Worm (Caenorhabditis elegans) whole organism, young adult: ENCODE measurements around the gene F35A5.2.
A peak's percentile ranks its signal among the peaks of the same experiment; 100 is the strongest.

ENCODE experiments used
- C06A6.2 ChIP-seq: fragments of 200-800 bp; sonication (Bioruptor generic); conservative IDR thresholded peaks from 2 replicates; pipeline ENCODE4 v1.3.6; 2022; ENCODE audit warnings: missing genetic modification characterization, missing compliant biosample characterization
- F22D6.2 ChIP-seq: sonication (generic microtip); optimal IDR thresholded peaks from 2 replicates; lab custom pipeline; 2016; ENCODE audit warnings: mild to moderate bottlenecking, missing genetic modification characterization, missing compliant biosample characterization
- F52B5.7 ChIP-seq: sonication (generic microtip); optimal IDR thresholded peaks from 2 replicates; lab custom pipeline; 2016; ENCODE audit warnings: mild to moderate bottlenecking, missing genetic modification characterization, missing compliant biosample characterization
- K12H6.12 ChIP-seq: fragments of 200-800 bp; sonication (Bioruptor generic); optimal IDR thresholded peaks from 2 replicates; lab custom pipeline; 2018; ENCODE audit warnings: mild to moderate bottlenecking, missing genetic modification characterization, missing compliant biosample characterization
- aptf-3 ChIP-seq: fragments of 200-800 bp; sonication (Bioruptor generic); IDR thresholded peaks from 2 replicates; pipeline ENCODE4 v1.3.6; 2022; ENCODE audit warnings: missing genetic modification characterization, missing compliant biosample characterization
- cebp-1 ChIP-seq, 2 experiments: fragments of 200-800 bp in 1 of 2; sonication (Bioruptor generic) in 1 of 2; sonication (generic microtip) in 1 of 2; IDR thresholded peaks in 1 of 2; optimal IDR thresholded peaks in 1 of 2; 2 replicates each; pipeline versions ENCODE4 v1.3.6 to Lab custom; 2017 to 2022; ENCODE audit warnings: missing compliant biosample characterization in 2 of 2, missing genetic modification characterization in 2 of 2, mild to moderate bottlenecking in 1 of 2, missing genetic modification reagents in 1 of 2, moderate library complexity in 1 of 2
- ceh-100 ChIP-seq: fragments of 200-800 bp; sonication (Bioruptor generic); IDR thresholded peaks from 2 replicates; pipeline ENCODE4 v1.3.6; 2022; ENCODE audit warnings: missing genetic modification reagents, missing genetic modification characterization, missing compliant biosample characterization
- ceh-27 ChIP-seq: fragments of 200-800 bp; sonication (Bioruptor generic); optimal IDR thresholded peaks from 2 replicates; lab custom pipeline; 2018; ENCODE audit warnings: mild to moderate bottlenecking, missing genetic modification characterization, moderate library complexity, missing compliant biosample characterization
- ceh-40 ChIP-seq: fragments of 200-800 bp; sonication (Bioruptor generic); IDR thresholded peaks from 2 replicates; pipeline ENCODE4 v1.3.6; 2022; ENCODE audit warnings: missing genetic modification characterization, missing compliant biosample characterization
- ceh-79 ChIP-seq: sonication (generic microtip); optimal IDR thresholded peaks from 2 replicates; lab custom pipeline; 2017; ENCODE audit warnings: mild to moderate bottlenecking, missing genetic modification characterization, missing compliant biosample characterization
- ceh-91 ChIP-seq: fragments of 200-800 bp; sonication (Bioruptor generic); IDR thresholded peaks from 2 replicates; pipeline ENCODE4 v1.3.6; 2022; ENCODE audit warnings: missing genetic modification reagents, missing genetic modification characterization, missing compliant biosample characterization
- egl-44 ChIP-seq: fragments of 200-800 bp; sonication (Bioruptor generic); IDR thresholded peaks from 2 replicates; pipeline ENCODE4 v1.3.6; 2022; ENCODE audit warnings: missing genetic modification reagents, missing genetic modification characterization, missing compliant biosample characterization
- egrh-3 ChIP-seq: fragments of 200-800 bp; sonication (Bioruptor generic); IDR thresholded peaks from 2 replicates; pipeline ENCODE4 v1.3.6; 2022; ENCODE audit warnings: missing genetic modification reagents, missing genetic modification characterization, missing compliant biosample characterization
- hlh-12 ChIP-seq: sonication (generic microtip); optimal IDR thresholded peaks from 2 replicates; lab custom pipeline; 2016; ENCODE audit warnings: missing genetic modification characterization, missing compliant biosample characterization
- lin-40 ChIP-seq: sonication (generic microtip); optimal IDR thresholded peaks from 2 replicates; lab custom pipeline; 2016; ENCODE audit warnings: missing genetic modification characterization, mild to moderate bottlenecking, missing compliant biosample characterization, missing genotype, missing genetic modification reagents
- lir-1 ChIP-seq: fragments of 200-800 bp; sonication (Bioruptor generic); conservative IDR thresholded peaks from 2 replicates; pipeline ENCODE4 v1.3.6; 2022; ENCODE audit warnings: missing genetic modification reagents, missing genetic modification characterization, missing compliant biosample characterization
- lsl-1 ChIP-seq: fragments of 200-800 bp; sonication (Bioruptor generic); optimal IDR thresholded peaks from 2 replicates; lab custom pipeline; 2018; ENCODE audit warnings: mild to moderate bottlenecking, missing genetic modification characterization, moderate library complexity, missing compliant biosample characterization
- madf-10 ChIP-seq: sonication (generic microtip); optimal IDR thresholded peaks from 2 replicates; lab custom pipeline; 2016; ENCODE audit warnings: mild to moderate bottlenecking, missing genetic modification characterization, missing compliant biosample characterization
- madf-6 ChIP-seq: fragments of 200-800 bp; sonication (Bioruptor generic); IDR thresholded peaks from 2 replicates; pipeline ENCODE4 v1.3.6; 2022; ENCODE audit warnings: missing genetic modification reagents, missing genetic modification characterization, missing compliant biosample characterization
- mxl-1 ChIP-seq: sonication (generic microtip); optimal IDR thresholded peaks from 2 replicates; lab custom pipeline; 2016; ENCODE audit warnings: missing genetic modification characterization, missing compliant biosample characterization
- nhr-80 ChIP-seq: sonication (generic microtip); optimal IDR thresholded peaks from 2 replicates; lab custom pipeline; 2016; ENCODE audit warnings: missing genetic modification characterization, missing compliant biosample characterization
- pbrm-1 ChIP-seq: fragments of 200-800 bp; sonication (Bioruptor generic); IDR thresholded peaks from 2 replicates; pipeline ENCODE4 v1.3.6; 2022; ENCODE audit warnings: missing genetic modification reagents, missing genetic modification characterization, missing compliant biosample characterization
- snpc-3.4 ChIP-seq: sonication (generic microtip); optimal IDR thresholded peaks from 2 replicates; lab custom pipeline; 2017; ENCODE audit warnings: missing genetic modification characterization, mild to moderate bottlenecking, missing compliant biosample characterization, antibody characterized with exemption, moderate library complexity, missing genotype, missing genetic modification reagents
- somi-1 ChIP-seq: fragments of 200-800 bp; sonication (Bioruptor generic); optimal IDR thresholded peaks from 2 replicates; lab custom pipeline; 2018; ENCODE audit warnings: mild to moderate bottlenecking, missing genetic modification characterization, missing compliant biosample characterization
- unc-130 ChIP-seq: sonication (generic microtip); optimal IDR thresholded peaks from 2 replicates; lab custom pipeline; 2016; ENCODE audit warnings: missing genetic modification reagents, missing genetic modification characterization, missing compliant biosample characterization
- zfh-2 ChIP-seq: fragments of 200-800 bp; sonication (Bioruptor generic); conservative IDR thresholded peaks from 2 replicates; pipeline ENCODE4 v1.3.6; 2022; ENCODE audit warnings: missing genetic modification reagents, missing genetic modification characterization, missing compliant biosample characterization
- ztf-6 ChIP-seq: fragments of 200-800 bp; sonication (Bioruptor generic); IDR thresholded peaks from 2 replicates; pipeline ENCODE4 v1.3.6; 2022; ENCODE audit warnings: missing genetic modification reagents, missing genetic modification characterization, missing compliant biosample characterization

F35A5.2 gene

DNA sequence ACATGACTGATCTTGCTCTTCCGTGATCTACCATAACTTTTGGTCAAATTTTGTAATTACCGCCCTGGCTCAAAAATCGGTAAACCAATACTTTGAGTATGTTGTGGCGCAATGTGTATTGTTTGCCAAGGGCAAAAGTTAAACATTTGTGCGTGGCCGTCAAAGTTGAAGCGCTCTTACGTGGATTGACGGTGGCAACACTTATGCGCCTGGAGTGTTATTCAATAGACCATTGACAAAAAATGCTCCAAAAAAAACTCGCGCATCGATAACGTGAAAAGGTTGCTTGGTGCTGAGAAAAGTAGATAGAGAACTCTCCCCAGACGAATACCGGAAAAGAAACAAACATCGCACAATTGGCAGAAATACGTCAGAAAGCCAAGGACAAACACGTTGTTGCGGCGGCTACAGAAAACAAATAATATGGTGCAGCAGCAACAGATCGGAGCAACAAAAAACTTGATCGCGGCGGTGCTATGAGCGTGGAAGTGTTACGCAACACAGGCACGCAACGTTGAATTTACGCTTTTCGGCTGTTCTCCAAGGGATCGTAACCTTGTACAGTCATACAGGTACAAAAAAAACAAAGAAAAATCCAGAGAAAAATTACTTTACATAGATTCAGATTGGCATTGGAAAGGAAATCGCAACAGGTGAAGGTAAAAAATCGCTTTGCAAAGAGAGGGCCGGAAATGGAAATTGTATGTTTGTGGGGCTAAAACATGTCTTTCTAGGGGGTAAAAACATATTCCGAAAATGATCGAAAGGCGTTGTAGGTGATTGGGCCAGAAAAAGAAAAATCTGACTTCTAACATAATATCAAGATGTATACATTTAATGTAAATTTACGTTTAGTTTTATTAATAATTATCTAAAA lies 29.3 kb downstream of the F35A5.2 start:
- TF ChIP-seq ceh-40 (GFP tag; lab: Robert Waterston, UW) (no peak), zfh-2 (GFP tag; lab: Robert Waterston, UW) (0 out of 2 replicates have a peak, but pooled peaks have one; percentile 21), C06A6.2 (no peak), lsl-1 (GFP tag; lab: Kevin White, UChicago) (no peak), unc-130 (GFP tag; lab: Kevin White, UChicago) (no peak)

DNA sequence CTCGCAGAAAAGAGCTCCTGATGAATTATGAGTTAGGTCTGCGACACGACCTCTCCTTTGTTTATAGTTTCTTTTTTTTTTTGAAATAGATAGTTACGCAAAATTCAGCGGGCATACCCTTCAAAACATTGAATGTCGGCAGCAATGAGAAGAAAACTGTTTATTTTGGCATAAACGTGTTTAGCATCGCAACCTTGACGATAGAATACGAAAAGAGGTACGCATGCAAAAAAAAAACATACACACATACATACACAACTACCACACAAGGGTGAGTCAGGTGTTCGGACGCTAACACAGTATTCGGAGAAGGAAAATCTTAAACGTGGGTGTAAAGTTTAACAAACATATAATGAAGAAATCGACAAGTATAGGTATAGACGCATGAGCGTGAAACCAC lies 30.7 kb downstream of the F35A5.2 start:
- TF ChIP-seq ceh-100 (GFP tag; lab: Robert Waterston, UW): no peak
- no peak for TF ChIP-seq snpc-3.4 (tag; lab: Kevin White, UChicago)
- no peak for TF ChIP-seq ceh-91 (GFP tag; lab: Robert Waterston, UW)
- TF ChIP-seq egl-44 (GFP tag; lab: Robert Waterston, UW): no peak
- TF ChIP-seq egrh-3 (GFP tag; lab: Robert Waterston, UW): no peak
- TF ChIP-seq F52B5.7 (tag; lab: Kevin White, UChicago): no peak
- no peak for TF ChIP-seq cebp-1 (GFP tag; IDR thresholded peaks at IDR 0.05; lab: Robert Waterston, UW)
- no peak for TF ChIP-seq cebp-1 (tag; optimal IDR thresholded peaks at IDR 0.05; lab: Kevin White, UChicago)
- TF ChIP-seq lir-1 (GFP tag; lab: Robert Waterston, UW): no peak
- no peak for TF ChIP-seq mxl-1
- no peak for TF ChIP-seq ceh-79 (tag; lab: Kevin White, UChicago)
- TF ChIP-seq, all 124 proteins: peak for 0

DNA sequence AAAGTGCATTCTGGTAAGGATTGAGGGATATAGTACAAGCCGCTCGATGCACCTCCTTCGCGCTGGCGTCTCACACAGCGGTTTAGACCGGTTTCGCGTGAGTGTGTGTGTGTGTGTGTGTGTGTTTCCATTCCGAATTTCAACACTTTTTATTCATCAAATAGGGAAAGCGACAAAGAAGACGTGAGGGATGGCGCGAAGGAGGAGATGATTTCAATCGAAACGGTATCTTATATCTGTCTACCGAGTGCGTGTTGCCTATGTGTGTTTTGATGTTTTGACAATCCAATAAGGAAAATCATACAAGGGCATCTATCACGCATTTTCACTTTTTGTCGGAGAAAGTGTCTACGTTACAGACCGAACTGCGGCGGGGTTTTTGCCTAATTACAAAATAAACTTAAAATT lies 32.8 kb downstream of the F35A5.2 start:
- TF ChIP-seq ztf-6 (GFP tag; lab: Robert Waterston, UW): no peak
- TF ChIP-seq ceh-27 (GFP tag; lab: Kevin White, UChicago): peak; percentile 2
- no peak for TF ChIP-seq cebp-1 (GFP tag; IDR thresholded peaks at IDR 0.05; lab: Robert Waterston, UW)
- peak; percentile 43 for TF ChIP-seq cebp-1 (tag; optimal IDR thresholded peaks at IDR 0.05; lab: Kevin White, UChicago)

DNA sequence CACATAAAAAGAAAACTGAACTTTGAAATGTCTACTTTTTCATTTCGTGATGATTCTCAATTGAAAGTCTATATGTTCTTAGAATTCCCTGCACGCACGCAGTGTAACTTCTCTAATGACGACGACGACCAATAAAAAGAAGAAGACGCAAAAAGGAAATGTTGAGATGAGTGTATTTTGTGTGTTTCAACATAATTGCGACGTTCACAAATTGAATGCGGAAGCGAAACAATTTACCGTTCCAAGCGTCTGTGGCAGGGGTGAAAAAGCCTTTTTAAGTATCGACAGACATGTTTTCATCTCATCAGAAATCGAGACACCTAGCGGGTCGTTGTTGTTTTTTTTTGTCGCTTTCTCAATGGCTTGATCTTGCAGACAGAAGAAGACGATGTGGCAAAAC lies 33.7 kb downstream of the F35A5.2 start:
- no peak for TF ChIP-seq madf-10 (tag; lab: Kevin White, UChicago)
- no peak for TF ChIP-seq aptf-3 (GFP tag; lab: Robert Waterston, UW)
- no peak for TF ChIP-seq pbrm-1 (GFP tag; lab: Robert Waterston, UW)
- peak; percentile 30 for TF ChIP-seq lin-40 (tag; lab: Kevin White, UChicago)
- TF ChIP-seq hlh-12 (tag; lab: Kevin White, UChicago): no peak

DNA sequence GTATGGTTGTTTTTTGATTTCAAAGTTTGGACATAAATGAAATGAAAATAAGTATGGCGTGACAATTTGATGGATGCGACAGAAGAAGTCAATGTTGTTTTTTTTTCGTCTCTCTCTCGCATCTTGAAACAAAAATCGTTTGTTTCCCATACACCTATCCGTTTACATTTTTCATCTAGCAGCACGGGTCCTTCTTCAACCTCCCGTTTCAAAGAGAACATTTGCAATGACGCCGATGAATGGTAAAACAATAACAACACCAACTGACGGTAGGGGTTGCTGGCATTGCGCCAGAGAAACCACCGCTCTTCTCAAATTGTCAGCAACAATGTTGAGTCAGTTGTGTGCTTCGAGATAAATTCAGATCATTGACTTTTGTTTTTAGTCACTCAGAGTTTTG lies 34.2 kb downstream of the F35A5.2 start:
- TF ChIP-seq F22D6.2 (no peak), ceh-27 (GFP tag; lab: Kevin White, UChicago) (no peak), somi-1 (GFP tag; lab: Kevin White, UChicago) (peak; percentile 46), K12H6.12 (peak; percentile 45)

DNA sequence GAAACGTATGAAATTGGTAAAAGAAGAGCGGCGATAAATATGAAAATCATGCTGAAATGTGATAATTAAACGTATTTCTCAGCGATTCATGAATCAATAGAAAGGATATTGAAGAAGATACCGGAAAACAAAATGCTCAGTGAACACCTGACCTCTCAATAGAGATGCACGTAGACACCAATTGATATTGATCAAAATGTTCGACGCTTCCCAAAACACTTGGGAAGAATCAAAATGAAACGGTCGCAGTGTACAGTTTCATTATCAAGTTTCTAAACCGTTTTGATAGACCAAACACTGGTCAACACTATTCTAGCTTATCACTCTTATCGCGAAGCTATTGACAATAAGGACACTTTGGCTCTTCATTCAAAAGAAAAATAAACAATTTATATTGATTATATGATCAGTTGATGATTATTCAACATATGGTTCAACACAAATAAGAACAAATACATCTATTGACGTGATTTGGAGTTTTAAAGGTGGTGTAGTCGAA lies 37.5 kb downstream of the F35A5.2 start, which contains the start of gene ttr-48:
ttr-48 (minus strand) TSS at position 51 of the 499 bp plus-strand sequence.
- TF ChIP-seq F52B5.7 (tag; lab: Kevin White, UChicago): no peak
- TF ChIP-seq cebp-1 (GFP tag; IDR thresholded peaks at IDR 0.05; lab: Robert Waterston, UW): no peak
- peak; percentile 2 for TF ChIP-seq cebp-1 (tag; optimal IDR thresholded peaks at IDR 0.05; lab: Kevin White, UChicago)
- TF ChIP-seq nhr-80 (tag; lab: Kevin White, UChicago): peak; percentile 76
- no peak for TF ChIP-seq madf-6 (GFP tag; lab: Robert Waterston, UW)
- TF ChIP-seq ceh-27 (GFP tag; lab: Kevin White, UChicago): no peak
